Worm (Caenorhabditis elegans) whole organism, dauer: ENCODE results near the gene F09B12.5.

Source experiments
- unc-62 ChIP-seq: sonication (generic microtip); optimal IDR thresholded peaks from 2 replicates; lab custom pipeline; 2017; ENCODE audit warnings: missing biosample characterization, missing genetic modification reagents, missing genetic modification characterization

Gene F09B12.5

ce11 chrX:15084395-15084794 lies at the start of gene F09B12.5:
Gene F09B12.5, plus strand, starts transcription at chrX:15084695.
- no peak for TF ChIP-seq unc-62 (GFP tag; lab: Kevin White, UChicago)

- TF ChIP-seq unc-62 (GFP tag; lab: Kevin White, UChicago) = no peak
These were observed 49.7 kb upstream of the F09B12.5 start, which contains the start of gene dsc-1 for ce11 chrX:15034787-15035186. Gene dsc-1, minus strand, starts transcription at chrX:15034832.

- no peak for TF ChIP-seq unc-62 (GFP tag; lab: Kevin White, UChicago)
These were observed 48.7 kb upstream of the F09B12.5 start for ce11 chrX:15035748-15036147.

ce11 chrX:15036287-15036686 lies 48.2 kb upstream of the F09B12.5 start:
- TF ChIP-seq unc-62 (GFP tag; lab: Kevin White, UChicago) = no peak

DNA sequence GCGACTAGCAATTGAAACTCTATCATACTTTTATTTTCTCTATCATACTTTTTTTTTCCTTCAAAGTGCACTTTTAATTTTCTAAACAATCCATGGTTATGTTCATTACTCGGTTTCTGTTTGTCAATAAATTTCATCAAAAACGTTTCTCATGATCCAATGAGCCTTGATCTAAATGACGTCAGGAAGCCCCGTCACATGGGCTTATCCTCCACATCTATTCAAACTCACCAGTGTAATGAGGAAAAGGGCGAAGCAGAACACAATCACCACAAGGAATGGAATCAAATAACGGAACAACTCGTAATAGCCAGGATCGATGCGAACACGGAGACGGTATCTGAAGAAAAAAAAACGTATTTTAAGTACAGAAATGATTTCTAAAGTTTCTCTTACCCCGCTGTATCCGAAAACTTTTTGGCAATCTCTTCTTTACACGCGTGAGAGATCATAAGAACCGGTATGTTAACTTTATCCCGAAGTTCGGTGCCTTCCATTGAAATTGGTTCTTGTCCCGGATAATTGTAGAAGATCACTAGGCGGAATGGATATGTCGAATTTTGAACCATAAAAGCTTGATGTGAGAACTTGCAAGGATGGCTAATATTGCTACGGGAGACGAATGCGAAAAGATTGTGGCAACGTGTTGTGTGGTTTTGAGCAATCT lies 45.3 kb upstream of the F09B12.5 start:
- no peak for TF ChIP-seq unc-62 (GFP tag; lab: Kevin White, UChicago)

DNA sequence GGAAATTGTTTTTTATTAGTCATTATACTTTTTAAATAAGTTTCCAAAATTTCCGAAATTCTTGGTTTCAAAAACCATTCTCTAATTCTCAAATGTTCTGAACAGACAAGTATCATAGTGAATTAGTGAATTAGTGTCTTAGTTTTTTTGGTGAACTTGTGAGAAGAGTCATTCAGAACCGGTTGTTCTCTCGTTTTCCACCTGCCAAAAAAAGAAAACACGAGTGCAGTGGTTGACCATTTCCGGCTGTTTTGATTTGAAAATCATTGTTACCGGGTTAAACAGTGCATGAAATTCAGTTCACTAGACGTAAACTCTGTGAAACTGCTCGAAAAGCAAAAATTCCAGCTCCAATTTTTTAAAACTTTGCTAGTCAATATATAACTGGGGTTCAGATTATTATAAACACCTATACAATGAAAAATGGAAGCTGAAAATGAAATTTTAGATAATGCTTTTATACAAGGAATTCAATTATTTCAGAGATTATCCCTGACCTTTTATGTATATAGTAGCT lies 44.7 kb upstream of the F09B12.5 start:
- TF ChIP-seq unc-62 (GFP tag; lab: Kevin White, UChicago) = no peak

DNA sequence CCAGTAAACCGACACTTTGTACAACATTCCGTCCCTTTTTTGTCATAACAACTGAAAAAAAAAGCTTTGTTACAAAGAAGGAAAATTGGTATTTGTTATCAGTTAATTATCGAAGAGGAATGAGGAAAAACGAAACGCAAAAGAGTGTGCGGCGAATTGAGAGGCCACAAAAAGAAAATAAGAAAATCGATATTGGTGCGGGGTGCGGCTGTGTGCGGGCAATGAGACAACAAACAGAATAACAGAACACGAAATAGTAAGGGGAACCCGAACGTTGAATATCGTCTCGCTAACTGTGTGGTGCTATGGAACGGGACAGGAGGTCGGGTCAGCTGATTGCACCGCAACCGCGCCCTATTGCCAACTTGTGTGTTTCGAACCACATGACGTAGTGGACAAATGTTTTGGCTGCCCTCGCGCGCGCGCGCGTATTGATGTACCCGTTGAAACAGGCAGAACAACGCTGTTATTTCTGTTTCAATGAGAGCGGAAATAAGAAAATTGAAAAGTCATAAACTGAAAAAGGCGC lies 43.9 kb upstream of the F09B12.5 start, which contains the start of gene C18B12.4:
TSS of gene C18B12.4 (minus strand) at position 51 of the 529 bp plus-strand sequence.
- TF ChIP-seq unc-62 (GFP tag; lab: Kevin White, UChicago) = no peak

DNA sequence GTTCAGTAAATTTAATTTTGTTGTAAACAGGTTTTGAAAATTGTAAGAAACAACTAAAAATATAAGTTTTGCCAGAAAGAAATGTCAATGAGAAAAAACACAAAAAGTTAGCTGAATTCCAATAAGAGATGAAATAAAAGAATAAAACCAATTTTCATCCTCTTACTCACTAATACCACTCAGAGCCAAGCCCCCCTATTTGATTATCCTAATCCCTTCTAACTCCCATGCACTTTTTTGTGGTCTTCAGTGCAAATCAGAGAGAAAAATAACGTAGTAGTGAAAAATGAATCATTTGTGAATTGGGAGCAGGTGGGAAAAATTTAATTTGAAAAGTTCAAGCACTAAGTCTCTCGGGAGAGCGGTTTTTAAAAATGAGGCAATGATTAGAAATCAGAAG lies 43.2 kb upstream of the F09B12.5 start:
- no peak for TF ChIP-seq unc-62 (GFP tag; lab: Kevin White, UChicago)

- no peak for TF ChIP-seq unc-62 (GFP tag; lab: Kevin White, UChicago)
These were observed 41.9 kb upstream of the F09B12.5 start for ce11 chrX:15042549-15042948.

DNA sequence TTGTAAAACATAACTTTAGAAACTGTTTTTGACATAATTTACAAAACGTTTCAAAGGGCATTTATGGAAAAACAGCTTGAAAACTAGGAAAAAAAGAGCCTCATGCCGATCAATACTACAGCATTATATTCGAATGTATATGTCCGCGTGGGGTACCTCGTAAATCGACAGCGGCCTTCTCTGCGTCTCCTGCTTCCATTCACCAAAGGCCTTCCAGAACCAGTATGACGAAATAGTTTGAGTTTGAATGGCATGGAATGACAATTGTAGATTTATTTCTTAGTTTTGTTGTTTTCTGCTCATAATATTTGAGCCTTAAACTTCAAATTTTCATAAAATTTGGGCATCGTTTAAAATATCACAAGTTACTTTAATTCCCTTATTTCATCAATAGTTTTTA lies 39.1 kb upstream of the F09B12.5 start:
- TF ChIP-seq unc-62 (GFP tag; lab: Kevin White, UChicago) = no peak

DNA sequence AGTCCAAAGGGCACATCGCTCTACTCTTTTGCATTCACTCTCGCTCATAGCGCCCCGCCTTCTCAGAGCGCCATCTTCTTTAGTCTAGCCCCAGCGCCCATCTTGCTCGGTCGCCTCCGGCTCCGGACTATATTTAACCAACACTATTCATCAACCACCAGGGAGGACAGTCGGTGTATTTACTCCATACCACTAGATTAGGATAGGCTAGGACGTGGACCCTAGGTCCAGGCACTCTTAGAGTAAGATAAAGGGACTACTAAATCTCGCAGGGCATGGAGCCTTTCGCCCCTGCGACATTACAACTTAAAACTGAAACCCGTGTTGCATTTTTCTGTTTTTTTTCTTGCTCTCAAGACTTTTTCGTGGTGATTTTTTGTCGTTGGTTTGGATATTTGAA lies 37.0 kb upstream of the F09B12.5 start:
- no peak for TF ChIP-seq unc-62 (GFP tag; lab: Kevin White, UChicago)

- TF ChIP-seq unc-62 (GFP tag; lab: Kevin White, UChicago) = no peak
These were observed 34.5 kb upstream of the F09B12.5 start for ce11 chrX:15050006-15050405.

DNA sequence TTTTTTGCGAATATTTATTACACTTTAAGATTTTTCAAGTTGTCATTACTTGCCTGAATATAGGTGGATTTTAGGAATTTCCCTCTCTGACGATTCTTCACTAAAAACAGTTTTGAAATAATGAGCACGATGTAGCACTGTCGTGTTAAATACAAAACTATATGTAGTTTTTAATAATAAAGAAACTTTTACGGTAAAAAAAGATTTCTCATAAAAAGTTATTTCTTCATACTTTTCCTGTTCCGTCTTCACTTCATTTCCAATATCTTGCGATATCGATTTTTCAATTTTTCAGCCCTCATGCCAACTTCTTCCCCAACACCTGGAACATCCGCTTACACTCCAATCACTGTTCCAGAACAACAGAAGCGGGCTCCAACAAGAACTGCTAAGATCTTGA lies 32.1 kb upstream of the F09B12.5 start, which contains the start of gene H03G16.6:
TSS of gene H03G16.6 (plus strand) at position 301 of the 400 bp plus-strand sequence.
- no peak for TF ChIP-seq unc-62 (GFP tag; lab: Kevin White, UChicago)

- TF ChIP-seq unc-62 (GFP tag; lab: Kevin White, UChicago) = no peak
These were observed 31.1 kb upstream of the F09B12.5 start, which contains the start of gene H03G16.1 for ce11 chrX:15053223-15053933. Gene H03G16.1, plus strand, starts transcription at chrX:15053883.

DNA sequence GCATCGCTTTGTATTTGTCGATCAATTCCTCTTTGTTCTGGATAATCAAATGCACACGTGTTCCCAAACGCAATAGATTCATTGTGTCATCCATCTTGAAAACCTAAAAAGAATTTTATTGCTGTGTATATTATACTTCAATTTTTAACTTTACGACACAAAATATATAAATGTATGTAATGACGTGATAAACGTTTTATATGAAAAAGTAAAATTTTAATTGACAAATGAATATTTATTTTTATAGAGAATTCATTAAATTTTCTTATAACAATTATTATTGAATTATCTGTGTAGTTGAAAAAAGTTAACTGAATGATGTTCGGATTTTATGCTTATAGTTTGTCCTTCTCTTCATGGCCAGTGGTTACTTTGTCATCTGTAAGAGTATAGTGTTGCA lies 28.6 kb upstream of the F09B12.5 start, which contains the start of gene H03G16.7:
TSS of gene H03G16.7 (minus strand) at position 101 of the 400 bp plus-strand sequence.
- no peak for TF ChIP-seq unc-62 (GFP tag; lab: Kevin White, UChicago)

ce11 chrX:15056737-15057136 lies 27.8 kb upstream of the F09B12.5 start, which contains the start of gene H03G16.5:
Gene H03G16.5, minus strand, starts transcription at chrX:15056837.
- no peak for TF ChIP-seq unc-62 (GFP tag; lab: Kevin White, UChicago)
